Fruit fly (Drosophila melanogaster): ENCODE data around the gene CG18476.

CG18476 gene

DNA sequence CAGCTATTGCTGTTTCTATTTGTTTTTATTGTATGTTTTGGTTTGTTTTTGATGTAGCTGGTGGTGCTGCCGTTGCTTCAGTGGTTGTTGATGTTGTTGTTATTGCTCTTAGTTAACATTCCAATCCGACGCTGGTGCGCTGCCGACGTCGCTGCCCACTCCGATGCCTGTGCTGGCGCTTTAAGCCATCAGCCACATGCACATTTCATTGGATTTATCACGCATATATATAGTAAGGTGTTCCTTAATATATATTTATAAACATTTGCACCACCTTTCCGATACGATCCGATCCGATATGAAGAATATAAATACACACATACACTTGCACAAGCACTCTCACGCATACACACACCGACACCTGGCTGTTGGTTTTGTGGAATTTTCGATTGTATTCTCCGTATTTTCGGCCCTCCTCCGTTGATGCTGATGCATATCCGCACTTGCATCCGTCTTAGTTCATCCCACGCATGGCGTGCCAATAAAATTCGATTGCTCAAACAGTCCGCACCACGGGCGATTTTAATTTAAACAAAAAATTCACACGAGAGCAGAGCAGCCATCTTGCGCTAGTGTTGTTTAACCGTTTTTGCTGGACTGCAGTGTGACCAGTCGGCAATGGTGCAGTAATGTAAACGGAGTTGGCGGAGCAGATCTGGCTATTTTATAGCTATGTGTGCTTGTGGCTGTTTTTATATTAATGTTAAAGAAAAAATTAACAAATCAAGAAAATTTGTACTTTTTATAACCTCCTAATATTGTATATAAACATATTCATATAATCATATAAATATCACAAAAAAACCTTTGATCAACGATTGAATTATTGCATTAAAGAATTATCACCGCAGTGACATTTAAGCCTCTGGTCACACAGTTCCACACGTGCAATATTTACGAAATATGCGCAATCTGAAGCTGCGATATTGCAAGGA, 27.5 kb downstream of the CG18476 start, which contains the start of the genes Csk and Elp1 (continued):
- TF ChIP-seq HmgD (GFP tag; optimal IDR thresholded peaks at IDR 0.05) (no peak), vnd (GFP tag; IDR thresholded peaks at IDR 0.05; ENCODE audit: partially characterized antibody) (no peak), bbx (GFP tag; IDR thresholded peaks at IDR 0.05; ENCODE audit: partially characterized antibody) (peak; percentile 15; the same call in 1 of the 2 replicates), MBD-R2 (GFP tag; IDR thresholded peaks at IDR 0.05) (peak; percentile 52), nom (GFP tag; optimal IDR thresholded peaks at IDR 0.05) (peak; percentile 44), CG8478 (optimal IDR thresholded peaks at IDR 0.05) (peak; percentile 40), CG1529 (GFP tag; optimal IDR thresholded peaks at IDR 0.05) (no peak), CG11085 (GFP tag; IDR thresholded peaks at IDR 0.05) (peak; percentile 40; the same call in 1 of the 2 replicates), CG9437 (GFP tag; optimal IDR thresholded peaks at IDR 0.05) (peak; percentile 48), caup (GFP tag; optimal IDR thresholded peaks at IDR 0.05; ENCODE audit: severe bottlenecking) (peak; percentile 17), sna (GFP tag; IDR thresholded peaks at IDR 0.05; ENCODE audit: partially characterized antibody) (no peak), CG31388 (GFP tag; optimal IDR thresholded peaks at IDR 0.05) (peak; percentile 12), CG8944 (GFP tag; optimal IDR thresholded peaks at IDR 0.05) (peak; percentile 31), Dfd (GFP tag; optimal IDR thresholded peaks at IDR 0.05) (no peak), tio (GFP tag; optimal IDR thresholded peaks at IDR 0.05) (no peak), CG12659 (GFP tag; optimal IDR thresholded peaks at IDR 0.05) (peak; percentile 92), eve (GFP tag; optimal IDR thresholded peaks at IDR 0.05) (peak in 1 of 2 experiments; percentile 50), Mad (GFP tag; optimal IDR thresholded peaks at IDR 0.05) (peak; percentile 41), CG15696 (tag; optimal IDR thresholded peaks at IDR 0.05) (peak; percentile 68), nerfin-1 (tag; optimal IDR thresholded peaks at IDR 0.05) (peak; percentile 68), CG4617 (GFP tag; optimal IDR thresholded peaks at IDR 0.05; ENCODE audit: borderline replicate concordance) (peak; percentile 79), dati (GFP tag; IDR thresholded peaks at IDR 0.05) (no peak), Sry-δ (GFP tag; optimal IDR thresholded peaks at IDR 0.05) (peak; percentile 18), NfI (GFP tag; optimal IDR thresholded peaks at IDR 0.05) (peak; percentile 57), Bteb2 (GFP tag; optimal IDR thresholded peaks at IDR 0.05) (no peak), Xrp1 (GFP tag; IDR thresholded peaks at IDR 0.05) (peak; percentile 56; the same call in 1 of the 2 replicates), Trl (optimal IDR thresholded peaks at IDR 0.05) (peak in 1 of 2 experiments; percentile 17), Trl (GFP tag; optimal IDR thresholded peaks at IDR 0.05) (no peak), CG43689 (GFP tag; IDR thresholded peaks at IDR 0.05) (no peak), CG10366 (GFP tag; IDR thresholded peaks at IDR 0.05) (peak; percentile 33; the same call in 1 of the 2 replicates), CG12155 (GFP tag; optimal IDR thresholded peaks at IDR 0.05) (peak; percentile 57), Scr (GFP tag; IDR thresholded peaks at IDR 0.05; ENCODE audit: partially characterized antibody) (peak; percentile 36; the same call in 1 of the 2 replicates), Poxn (GFP tag; IDR thresholded peaks at IDR 0.05) (no peak), CG17328 (GFP tag; IDR thresholded peaks at IDR 0.05) (no peak), CG3726 (GFP tag; IDR thresholded peaks at IDR 0.05) (no peak), CG10321 (GFP tag; IDR thresholded peaks at IDR 0.05) (no peak), CG8089 (GFP tag; optimal IDR thresholded peaks at IDR 0.05) (no peak), trh (GFP tag; optimal IDR thresholded peaks at IDR 0.05) (no peak), bowl (GFP tag; IDR thresholded peaks at IDR 0.05) (no peak), Hey (tag; optimal IDR thresholded peaks at IDR 0.05) (no peak), ato (GFP tag; IDR thresholded peaks at IDR 0.05; ENCODE audit: partially characterized antibody) (no peak), CG3407 (GFP tag; optimal IDR thresholded peaks at IDR 0.05) (peak; percentile 17), HLHmδ (GFP tag; optimal IDR thresholded peaks at IDR 0.05) (peak; percentile 11), C15 (GFP tag; IDR thresholded peaks at IDR 0.05) (no peak), sim (GFP tag; IDR thresholded peaks at IDR 0.05) (no peak), CG7556 (GFP tag; optimal IDR thresholded peaks at IDR 0.05) (peak; percentile 41), slp2 (GFP tag; optimal IDR thresholded peaks at IDR 0.05) (no peak), CG11560 (tag; IDR thresholded peaks at IDR 0.05) (no peak), CTCF (GFP tag; optimal IDR thresholded peaks at IDR 0.05) (no peak), Hmx (GFP tag; optimal IDR thresholded peaks at IDR 0.05) (no peak)
